Worm (Caenorhabditis elegans): ENCODE results near the gene K12D9.1.

The K12D9.1 gene

DNA sequence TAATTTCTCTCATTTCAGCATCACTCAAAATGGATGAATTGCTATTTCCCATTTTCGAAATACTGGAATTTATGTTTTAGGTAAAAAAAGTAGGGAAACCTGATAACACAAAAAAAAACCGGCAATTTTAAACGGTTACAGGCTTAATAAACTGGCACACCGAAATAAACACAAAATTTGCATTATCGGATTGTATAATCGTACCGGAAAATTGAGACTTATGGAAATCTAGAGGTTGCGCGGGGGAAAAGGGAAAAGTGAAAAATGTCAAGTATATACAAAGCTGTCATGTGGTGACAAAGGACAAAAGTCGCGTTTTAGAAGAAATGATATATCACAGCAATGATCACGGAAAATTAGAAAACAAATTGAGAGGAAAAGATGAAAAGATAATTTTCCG, 25.0 kb downstream of the K12D9.1 start, which contains the start of gene chpf-2:
chpf-2 (minus strand) TSS at position 101 of the 400 bp plus-strand sequence.
- TF ChIP-seq ceh-82 (tag; optimal IDR thresholded peaks at IDR 0.05) (no peak), dsc-1 (tag; optimal IDR thresholded peaks at IDR 0.05) (no peak), egl-27 (tag; optimal IDR thresholded peaks at IDR 0.05) (no peak), F16B12.6 (tag; optimal IDR thresholded peaks at IDR 0.05) (no peak), efl-3 (GFP tag; optimal IDR thresholded peaks at IDR 0.05) (no peak), unc-30 (tag; optimal IDR thresholded peaks at IDR 0.05) (no peak), swsn-7 (tag; optimal IDR thresholded peaks at IDR 0.05) (no peak), tlp-1 (tag; optimal IDR thresholded peaks at IDR 0.05) (no peak), elt-3 (tag; optimal IDR thresholded peaks at IDR 0.05) (no peak), C04F5.9 (tag; optimal IDR thresholded peaks at IDR 0.05) (no peak), aly-2 (tag; optimal IDR thresholded peaks at IDR 0.05) (no peak), lin-35 (GFP tag; optimal IDR thresholded peaks at IDR 0.05) (peak in 1 of 2 experiments; percentile 11), lin-14 (GFP tag; optimal IDR thresholded peaks at IDR 0.05) (no peak), blmp-1 (tag; optimal IDR thresholded peaks at IDR 0.05) (peak; percentile 74), egl-13 (tag; optimal IDR thresholded peaks at IDR 0.05) (no peak), nhr-12 (tag; optimal IDR thresholded peaks at IDR 0.05) (no peak), snu-23 (GFP tag; optimal IDR thresholded peaks at IDR 0.05) (peak; percentile 14), ceh-63 (GFP tag; optimal IDR thresholded peaks at IDR 0.05) (no peak), nhr-28 (tag; optimal IDR thresholded peaks at IDR 0.05) (no peak), pqm-1 (tag; optimal IDR thresholded peaks at IDR 0.05) (no peak), mef-2 (tag; optimal IDR thresholded peaks at IDR 0.05) (no peak), nhr-20 (tag; optimal IDR thresholded peaks at IDR 0.05) (peak; percentile 37), ets-5 (GFP tag; IDR thresholded peaks at IDR 0.05) (no peak), sox-4 (tag; optimal IDR thresholded peaks at IDR 0.05) (no peak), nhr-85 (tag) (peak; percentile 17), skn-1 (tag; optimal IDR thresholded peaks at IDR 0.05) (no peak), nhr-47 (tag; optimal IDR thresholded peaks at IDR 0.05) (no peak), sup-37 (GFP tag; optimal IDR thresholded peaks at IDR 0.05) (no peak), fos-1 (tag; optimal IDR thresholded peaks at IDR 0.05) (no peak), tbx-2 (tag; optimal IDR thresholded peaks at IDR 0.05) (no peak), nhr-90 (tag; optimal IDR thresholded peaks at IDR 0.05; ENCODE audit: poor library complexity) (no peak), nhr-77 (tag; optimal IDR thresholded peaks at IDR 0.05) (no peak), jun-1 (tag; optimal IDR thresholded peaks at IDR 0.05) (no peak), ztf-4 (tag; optimal IDR thresholded peaks at IDR 0.05) (no peak), ceh-90 (tag; optimal IDR thresholded peaks at IDR 0.05) (no peak), pax-3 (tag; optimal IDR thresholded peaks at IDR 0.05) (no peak), alr-1 (tag; optimal IDR thresholded peaks at IDR 0.05; ENCODE audit: borderline replicate concordance) (no peak), ztf-11 (tag; optimal IDR thresholded peaks at IDR 0.05) (no peak)

ce11 chrV:3040930-3041329, 26.6 kb downstream of the K12D9.1 start:
- TF ChIP-seq elt-2 (tag; optimal IDR thresholded peaks at IDR 0.05) (no peak), sup-37 (GFP tag; optimal IDR thresholded peaks at IDR 0.05) (no peak)

- no peak for TF ChIP-seq hpl-2 (GFP tag; optimal IDR thresholded peaks at IDR 0.05)
- no peak for TF ChIP-seq mab-9 (GFP tag; IDR thresholded peaks at IDR 0.05)
- TF ChIP-seq lsy-2 (tag; optimal IDR thresholded peaks at IDR 0.05) = no peak
- TF ChIP-seq fkh-4 (tag; optimal IDR thresholded peaks at IDR 0.05; ENCODE audit: borderline replicate concordance) = no peak
- no peak for TF ChIP-seq dsc-1 (tag; optimal IDR thresholded peaks at IDR 0.05)
- no peak for TF ChIP-seq nhr-77 (tag; optimal IDR thresholded peaks at IDR 0.05)
- TF ChIP-seq pag-3 (tag; optimal IDR thresholded peaks at IDR 0.05; ENCODE audit: borderline replicate concordance, insufficient read depth) = no peak
- TF ChIP-seq nhr-47 (tag; optimal IDR thresholded peaks at IDR 0.05) = no peak
- no peak for TF ChIP-seq snu-23 (GFP tag; optimal IDR thresholded peaks at IDR 0.05)
- no peak for TF ChIP-seq C04F5.9 (tag; optimal IDR thresholded peaks at IDR 0.05)
- TF ChIP-seq unc-62 (GFP tag; optimal IDR thresholded peaks at IDR 0.05) = no peak
- no peak for TF ChIP-seq fos-1 (tag; optimal IDR thresholded peaks at IDR 0.05)
- TF ChIP-seq tbx-2 (tag; optimal IDR thresholded peaks at IDR 0.05) = no peak
- TF ChIP-seq grh-1 (GFP tag; IDR thresholded peaks at IDR 0.05) = no peak
- no peak for TF ChIP-seq swsn-7 (tag; optimal IDR thresholded peaks at IDR 0.05)
- TF ChIP-seq sptf-1 (tag; optimal IDR thresholded peaks at IDR 0.05) = no peak
These were observed 30.6 kb downstream of the K12D9.1 start, which contains the start of gene F59D6.1 for ce11 chrV:3044837-3045236. F59D6.1 (plus strand) TSS chrV:3045137.
